Worm (Caenorhabditis elegans): ENCODE results near the gene spas-1.

DNA sequence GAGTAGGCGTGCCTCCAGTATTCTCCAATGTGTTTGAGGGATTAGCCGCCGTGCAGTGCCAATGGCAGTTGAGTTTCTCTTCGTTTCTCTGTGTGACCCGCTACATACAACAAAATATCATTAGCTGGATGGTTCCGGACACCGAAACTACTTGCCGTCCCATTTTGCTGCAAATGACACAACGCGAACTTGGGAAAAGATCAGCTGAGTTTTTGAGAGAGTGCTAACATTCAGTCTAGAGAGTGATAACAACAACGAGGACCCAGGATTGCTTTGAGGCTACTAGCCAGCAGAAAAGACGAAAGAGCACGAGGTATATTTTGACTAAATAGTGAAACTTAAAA, 43.8 kb downstream of the spas-1 start:
- no peak for TF ChIP-seq him-1 (tag; optimal IDR thresholded peaks at IDR 0.05)
- TF ChIP-seq W03F9.2 (tag; optimal IDR thresholded peaks at IDR 0.05), result no peak
- no peak for TF ChIP-seq dao-5 (tag; optimal IDR thresholded peaks at IDR 0.05)
